Fruit fly (Drosophila melanogaster) whole organism, embryonic: ENCODE data around the gene CG8236.

ENCODE experiments used
- CG10565 ChIP-seq: fragments of 200-800 bp; sonication (Bioruptor generic); optimal IDR thresholded peaks from 3 replicates; lab custom pipeline; 2016; ENCODE audit warnings: missing biosample characterization, mild to moderate bottlenecking, missing genetic modification characterization
- CG10979 ChIP-seq: fragments of 200-800 bp; sonication (Bioruptor generic); optimal IDR thresholded peaks from 2 replicates; lab custom pipeline; 2018; ENCODE audit warnings: missing biosample characterization, mild to moderate bottlenecking, missing genetic modification characterization, moderate library complexity
- CG11456 ChIP-seq: fragments of 200-800 bp; sonication (Bioruptor generic); IDR thresholded peaks from 3 replicates; pipeline ENCODE4 v1.3.6; 2022; ENCODE audit warnings: missing biosample characterization, missing genetic modification characterization
- CG12299 ChIP-seq: fragments of 200-800 bp; sonication (Bioruptor generic); optimal IDR thresholded peaks from 2 replicates; lab custom pipeline; 2018; ENCODE audit warnings: missing biosample characterization, mild to moderate bottlenecking, missing genetic modification characterization
- CG14014 ChIP-seq: fragments of 200-800 bp; sonication (Bioruptor generic); IDR thresholded peaks from 2 replicates; pipeline ENCODE4 v1.3.6; 2022; ENCODE audit warnings: missing biosample characterization, missing genetic modification characterization
- CG14441 ChIP-seq: fragments of 200-800 bp; sonication (Bioruptor generic); IDR thresholded peaks from 2 replicates; pipeline ENCODE4 v1.3.6; 2022; ENCODE audit warnings: missing biosample characterization, missing genetic modification characterization
- CG15479 ChIP-seq: fragments of 200-800 bp; sonication (Bioruptor generic); optimal IDR thresholded peaks from 3 replicates; lab custom pipeline; 2019; ENCODE audit warnings: missing biosample characterization, mild to moderate bottlenecking, missing genetic modification characterization, moderate library complexity
- CG1647 ChIP-seq: fragments of 200-800 bp; sonication (Bioruptor generic); optimal IDR thresholded peaks from 3 replicates; lab custom pipeline; 2016; ENCODE audit warnings: missing biosample characterization, missing genetic modification characterization
- CG18619 ChIP-seq: fragments of 200-800 bp; sonication (Bioruptor generic); optimal IDR thresholded peaks from 3 replicates; lab custom pipeline; 2017; ENCODE audit warnings: missing biosample characterization, mild to moderate bottlenecking, missing genetic modification characterization
- CG2129 ChIP-seq: fragments of 200-800 bp; sonication (Bioruptor generic); IDR thresholded peaks from 2 replicates; pipeline ENCODE4 v1.3.6; 2022; ENCODE audit warnings: missing biosample characterization, missing genetic modification characterization; ENCODE audit not compliant: partially characterized antibody
- CG2202 ChIP-seq: fragments of 200-800 bp; sonication (Bioruptor generic); optimal IDR thresholded peaks from 2 replicates; lab custom pipeline; 2018; ENCODE audit warnings: missing biosample characterization, mild to moderate bottlenecking, missing genetic modification characterization
- CG3281 ChIP-seq: fragments of 200-800 bp; sonication (Bioruptor generic); optimal IDR thresholded peaks from 3 replicates; lab custom pipeline; 2017; ENCODE audit warnings: missing biosample characterization, mild to moderate bottlenecking, missing genetic modification characterization
- CG34422 ChIP-seq: fragments of 200-800 bp; sonication (Bioruptor generic); IDR thresholded peaks from 3 replicates; pipeline ENCODE4 v1.3.6; 2022; ENCODE audit warnings: missing biosample characterization, missing genetic modification characterization
- CG4282 ChIP-seq: fragments of 200-800 bp; sonication (Bioruptor generic); optimal IDR thresholded peaks from 2 replicates; lab custom pipeline; 2016; ENCODE audit warnings: missing biosample characterization, missing genetic modification characterization
- CG4424 ChIP-seq: fragments of 200-800 bp; sonication (Bioruptor generic); optimal IDR thresholded peaks from 3 replicates; lab custom pipeline; 2016; ENCODE audit warnings: missing biosample characterization, missing genetic modification characterization
- CG6175 ChIP-seq: fragments of 200-800 bp; sonication (Bioruptor generic); IDR thresholded peaks from 3 replicates; pipeline ENCODE4 v1.3.6; 2022; ENCODE audit warnings: missing biosample characterization, missing genetic modification characterization
- CG7357 ChIP-seq: fragments of 200-800 bp; sonication (Bioruptor generic); IDR thresholded peaks from 3 replicates; pipeline ENCODE4 v1.3.6; 2022; ENCODE audit warnings: missing biosample characterization, missing genetic modification characterization
- CG7963 ChIP-seq: fragments of 200-800 bp; sonication (Bioruptor generic); IDR thresholded peaks from 3 replicates; pipeline ENCODE4 v1.3.6; 2022; ENCODE audit warnings: missing biosample characterization, missing genetic modification characterization; ENCODE audit not compliant: partially characterized antibody
- D ChIP-seq, 2 experiments: fragments of 200-800 bp in 1 of 2; fragments of >200 bp in 1 of 2; sonication (Bioruptor generic) in 1 of 2; optimal IDR thresholded peaks; 2 replicates in 1 of 2; 3 replicates in 1 of 2; lab custom pipeline; 2017; ENCODE audit warnings: mild to moderate bottlenecking in 1 of 2, missing biosample characterization in 1 of 2, missing genetic modification characterization in 1 of 2, missing genetic modification reagents in 1 of 2
- Dbx ChIP-seq: fragments of 200-800 bp; sonication (Bioruptor generic); IDR thresholded peaks from 3 replicates; pipeline ENCODE4 v1.3.6; 2022; ENCODE audit warnings: missing biosample characterization, missing genetic modification characterization
- ERR ChIP-seq: fragments of 200-800 bp; sonication (Bioruptor generic); optimal IDR thresholded peaks from 2 replicates; lab custom pipeline; 2016; ENCODE audit warnings: missing biosample characterization, missing genetic modification characterization
- HLH3B ChIP-seq: fragments of 200-800 bp; sonication (Bioruptor generic); IDR thresholded peaks from 2 replicates; pipeline ENCODE4 v1.3.6; 2022; ENCODE audit warnings: missing biosample characterization, missing genetic modification characterization
- HLH54F ChIP-seq: fragments of 200-800 bp; sonication (Bioruptor generic); optimal IDR thresholded peaks from 3 replicates; lab custom pipeline; 2016; ENCODE audit warnings: missing biosample characterization, missing genetic modification characterization
- Hmr ChIP-seq: fragments of 200-800 bp; sonication (Bioruptor generic); optimal IDR thresholded peaks from 3 replicates; lab custom pipeline; 2017; ENCODE audit warnings: mild to moderate bottlenecking, missing biosample characterization, missing genetic modification reagents, missing genetic modification characterization
- Hr78 ChIP-seq, 2 experiments: fragments of 200-800 bp in 1 of 2; fragments of >200 bp in 1 of 2; sonication (Bioruptor generic) in 1 of 2; optimal IDR thresholded peaks; 2 replicates each; lab custom pipeline; 2017 to 2019; ENCODE audit warnings: missing biosample characterization in 2 of 2, missing genetic modification characterization in 2 of 2, mild to moderate bottlenecking in 1 of 2, moderate library complexity in 1 of 2
- Mad ChIP-seq: fragments of 200-800 bp; sonication (Bioruptor generic); optimal IDR thresholded peaks from 2 replicates; lab custom pipeline; 2016; ENCODE audit warnings: missing biosample characterization, missing genetic modification characterization
- NfI ChIP-seq: fragments of 200-800 bp; sonication (Bioruptor generic); optimal IDR thresholded peaks from 3 replicates; lab custom pipeline; 2018; ENCODE audit warnings: missing biosample characterization, mild to moderate bottlenecking, missing genetic modification characterization, moderate library complexity
- PHDP ChIP-seq: fragments of 200-800 bp; sonication (Bioruptor generic); optimal IDR thresholded peaks from 3 replicates; lab custom pipeline; 2018; ENCODE audit warnings: missing biosample characterization, mild to moderate bottlenecking, missing genetic modification characterization, moderate library complexity
- Stat92E ChIP-seq, 3 experiments: fragments of >200 bp in 2 of 3; fragments of 200-800 bp in 1 of 3; sonication (Bioruptor generic) in 1 of 3; optimal IDR thresholded peaks; 2 replicates each; lab custom pipeline; 2017 to 2019; ENCODE audit warnings: missing biosample characterization in 3 of 3, missing genetic modification characterization in 3 of 3, mild to moderate bottlenecking in 1 of 3, moderate library complexity in 1 of 3
- Xrp1 ChIP-seq: fragments of 200-800 bp; sonication (Bioruptor generic); IDR thresholded peaks from 2 replicates; pipeline ENCODE4 v1.3.6; 2022; ENCODE audit warnings: missing biosample characterization, missing genetic modification characterization
- ara ChIP-seq: fragments of 200-800 bp; sonication (Bioruptor generic); IDR thresholded peaks from 2 replicates; pipeline ENCODE4 v1.3.6; 2022; ENCODE audit warnings: missing biosample characterization, missing genetic modification characterization
- cato ChIP-seq: fragments of 200-800 bp; sonication (Bioruptor generic); optimal IDR thresholded peaks from 2 replicates; lab custom pipeline; 2016; ENCODE audit warnings: missing biosample characterization, missing genetic modification characterization, borderline replicate concordance
- caup ChIP-seq: fragments of 200-800 bp; sonication (Bioruptor generic); optimal IDR thresholded peaks from 3 replicates; lab custom pipeline; 2017; ENCODE audit warnings: missing biosample characterization, mild to moderate bottlenecking, missing genetic modification characterization, moderate library complexity; ENCODE audit not compliant: severe bottlenecking
- chinmo ChIP-seq: fragments of 200-800 bp; sonication (Bioruptor generic); IDR thresholded peaks from 4 replicates; pipeline ENCODE4 v1.3.6; 2022; ENCODE audit warnings: missing biosample characterization, missing genetic modification characterization; ENCODE audit not compliant: partially characterized antibody
- chm ChIP-seq: fragments of 200-800 bp; sonication (Bioruptor generic); IDR thresholded peaks from 2 replicates; pipeline ENCODE4 v1.3.6; 2022; ENCODE audit warnings: missing biosample characterization, missing genetic modification characterization
- fd64A ChIP-seq: fragments of 200-800 bp; sonication (Bioruptor generic); optimal IDR thresholded peaks from 3 replicates; lab custom pipeline; 2018; ENCODE audit warnings: missing biosample characterization, mild to moderate bottlenecking, missing genetic modification characterization
- fru ChIP-seq: fragments of >200 bp; optimal IDR thresholded peaks from 2 replicates; lab custom pipeline; 2017
- grau ChIP-seq: fragments of 200-800 bp; optimal IDR thresholded peaks from 3 replicates; lab custom pipeline; 2019; ENCODE audit warnings: missing biosample characterization, mild to moderate bottlenecking, missing genetic modification characterization, moderate library complexity
- h ChIP-seq: fragments of >200 bp; optimal IDR thresholded peaks from 2 replicates; lab custom pipeline; 2017
- pfk ChIP-seq: fragments of 200-800 bp; sonication (Bioruptor generic); optimal IDR thresholded peaks from 2 replicates; lab custom pipeline; 2018; ENCODE audit warnings: missing biosample characterization, mild to moderate bottlenecking, missing genetic modification characterization, moderate library complexity
- slbo ChIP-seq: fragments of 200-800 bp; sonication (Bioruptor generic); IDR thresholded peaks from 2 replicates; pipeline ENCODE4 v1.3.6; 2022; ENCODE audit warnings: missing biosample characterization, missing genetic modification characterization
- sna ChIP-seq: fragments of 200-800 bp; sonication (Bioruptor generic); IDR thresholded peaks from 2 replicates; pipeline ENCODE4 v1.3.6; 2022; ENCODE audit warnings: missing biosample characterization, missing genetic modification characterization; ENCODE audit not compliant: partially characterized antibody
- sob ChIP-seq: fragments of 200-800 bp; sonication (Bioruptor generic); IDR thresholded peaks from 2 replicates; pipeline ENCODE4 v1.3.6; 2022; ENCODE audit warnings: missing biosample characterization, missing genetic modification characterization
- tin ChIP-seq: fragments of 200-800 bp; sonication (Bioruptor generic); optimal IDR thresholded peaks from 3 replicates; lab custom pipeline; 2016; ENCODE audit warnings: missing biosample characterization, missing genetic modification characterization
- tll ChIP-seq, 2 experiments: fragments of 200-800 bp in 1 of 2; fragments of >200 bp in 1 of 2; sonication (Bioruptor generic) in 1 of 2; optimal IDR thresholded peaks; 2 replicates each; lab custom pipeline; 2017 to 2019; ENCODE audit warnings: missing biosample characterization in 2 of 2, missing genetic modification characterization in 2 of 2, mild to moderate bottlenecking in 1 of 2, moderate library complexity in 1 of 2
- usp ChIP-seq: fragments of >200 bp; optimal IDR thresholded peaks from 2 replicates; lab custom pipeline; 2017; ENCODE audit warnings: missing biosample characterization, missing genetic modification characterization
- vfl ChIP-seq: fragments of 200-800 bp; sonication (Bioruptor generic); optimal IDR thresholded peaks from 2 replicates; lab custom pipeline; 2016; ENCODE audit warnings: missing biosample characterization, missing genetic modification characterization
- zfh1 ChIP-seq: fragments of 200-800 bp; sonication (Bioruptor generic); IDR thresholded peaks from 3 replicates; pipeline ENCODE4 v1.3.6; 2022; ENCODE audit warnings: missing biosample characterization, missing genetic modification characterization

Gene CG8236

dm6 chr3R:8731597-8732263 lies 37.5 kb upstream of the CG8236 start, which contains the start of the genes M1BP and CG8202 (continued):
- TF ChIP-seq CG7963 (GFP tag; lab: Robert Waterston, UW) (no peak), CG2129 (GFP tag; lab: Robert Waterston, UW) (no peak), ERR (no peak), zfh1 (peak; percentile 83; the same call in 2 of the 3 replicates), CG12299 (tag; lab: Kevin White, UChicago) (peak; percentile 78), caup (GFP tag; lab: Kevin White, UChicago) (peak; percentile 88), ara (peak; percentile 78), CG10565 (GFP tag; lab: Kevin White, UChicago) (peak; percentile 43), fd64A (GFP tag; lab: Kevin White, UChicago) (peak; percentile 18), CG15479 (peak; percentile 34), CG14441 (GFP tag; lab: Robert Waterston, UW) (peak; percentile 76), h (lab: Kevin White, UChicago) (no peak), usp (GFP tag; lab: Kevin White, UChicago) (no peak), fru (lab: Kevin White, UChicago) (no peak), CG4282 (GFP tag; lab: Kevin White, UChicago) (no peak), CG11456 (GFP tag; lab: Robert Waterston, UW) (peak; percentile 83), HLH54F (GFP tag; lab: Kevin White, UChicago) (peak; percentile 69), CG4424 (GFP tag; lab: Kevin White, UChicago) (peak; percentile 91), chinmo (no peak), tll (GFP tag; optimal IDR thresholded peaks at IDR 0.05; lab: Kevin White, UChicago) (no peak), sna (GFP tag; lab: Robert Waterston, UW) (no peak), CG2202 (tag; lab: Kevin White, UChicago) (peak; percentile 77), CG34422 (GFP tag; lab: Robert Waterston, UW) (peak; percentile 86), Hr78 (GFP tag; optimal IDR thresholded peaks at IDR 0.05; lab: Kevin White, UChicago) (no peak), slbo (GFP tag; lab: Robert Waterston, UW) (peak; percentile 85), PHDP (tag; lab: Kevin White, UChicago) (peak; percentile 91), pfk (no peak), CG3281 (peak; percentile 93), CG18619 (GFP tag; lab: Kevin White, UChicago) (peak; percentile 93), sob (GFP tag; lab: Robert Waterston, UW) (peak; percentile 57; the same call in 1 of the 2 replicates), CG14014 (peak; percentile 71), CG1647 (no peak), CG10979 (peak; percentile 93), vfl (GFP tag; lab: Kevin White, UChicago) (peak; percentile 0), NfI (GFP tag; lab: Kevin White, UChicago) (peak; percentile 92), cato (GFP tag; lab: Kevin White, UChicago) (peak; percentile 81), Stat92E (GFP tag; optimal IDR thresholded peaks at IDR 0.05; lab: Kevin White, UChicago) (no peak), CG6175 (GFP tag; lab: Robert Waterston, UW) (0 out of 3 replicates have a peak, but pooled peaks have one; percentile 63), tin (GFP tag; lab: Kevin White, UChicago) (peak; percentile 88), chm (GFP tag; lab: Robert Waterston, UW) (peak; percentile 52; the same call in 1 of the 2 replicates), Dbx (GFP tag; lab: Robert Waterston, UW) (peak; percentile 82; the same call in 2 of the 3 replicates), Mad (GFP tag; lab: Kevin White, UChicago) (peak; percentile 70), Xrp1 (GFP tag; lab: Robert Waterston, UW) (peak; percentile 84), CG7357 (peak; percentile 65; the same call in 2 of the 3 replicates), HLH3B (peak; percentile 58), grau (peak; percentile 94), D (optimal IDR thresholded peaks at IDR 0.05; lab: Kevin White, UChicago) (no peak), D (GFP tag; optimal IDR thresholded peaks at IDR 0.05; lab: Kevin White, UChicago) (peak; percentile 90), Hmr (GFP tag; lab: Kevin White, UChicago) (no peak)
